Worm (Caenorhabditis elegans): ENCODE measurements around the gene F17C11.2.

ce11 chrV:10939990-10940570 is 8.0 kb upstream of the F17C11.2 start:
- TF ChIP-seq hlh-30 (tag; optimal IDR thresholded peaks at IDR 0.05; ENCODE audit: insufficient read depth): no peak
- no peak for TF ChIP-seq ceh-45 (GFP tag; IDR thresholded peaks at IDR 0.05)
- TF ChIP-seq ceh-34 (tag; optimal IDR thresholded peaks at IDR 0.05): no peak
- TF ChIP-seq unc-86 (tag; optimal IDR thresholded peaks at IDR 0.05): no peak
- no peak for TF ChIP-seq ceh-18 (tag; optimal IDR thresholded peaks at IDR 0.05)
- TF ChIP-seq fkh-10 (GFP tag; optimal IDR thresholded peaks at IDR 0.05): no peak
- no peak for TF ChIP-seq ama-1 (optimal IDR thresholded peaks at IDR 0.05)
- no peak for TF ChIP-seq ets-4 (tag; optimal IDR thresholded peaks at IDR 0.05)
